Fruit fly (Drosophila melanogaster) whole organism, embryonic: Measurements from ENCODE around the gene CG4020.

Experiments
- Blimp-1 ChIP-seq: fragments of 200-800 bp; sonication (Bioruptor generic); optimal IDR thresholded peaks from 3 replicates; lab custom pipeline; 2018; ENCODE audit warnings: missing biosample characterization, missing genetic modification characterization, mild to moderate bottlenecking, moderate library complexity, missing genetic modification reagents
- CG11085 ChIP-seq: fragments of 200-800 bp; sonication (Bioruptor generic); IDR thresholded peaks from 2 replicates; pipeline ENCODE4 v1.3.6; 2022; ENCODE audit warnings: missing biosample characterization, missing genetic modification characterization
- CG12155 ChIP-seq: fragments of 200-800 bp; sonication (Bioruptor generic); optimal IDR thresholded peaks from 3 replicates; lab custom pipeline; 2016; ENCODE audit warnings: missing biosample characterization, missing genetic modification characterization
- CG12769 ChIP-seq: fragments of 200-800 bp; sonication (Bioruptor generic); optimal IDR thresholded peaks from 2 replicates; lab custom pipeline; 2019; ENCODE audit warnings: missing biosample characterization, mild to moderate bottlenecking, missing genetic modification characterization, moderate library complexity
- CG13123 ChIP-seq: fragments of 200-800 bp; sonication (Bioruptor generic); optimal IDR thresholded peaks from 2 replicates; lab custom pipeline; 2016; ENCODE audit warnings: missing biosample characterization, missing genetic modification characterization
- CG1603 ChIP-seq: fragments of 200-800 bp; sonication (Bioruptor generic); optimal IDR thresholded peaks from 2 replicates; lab custom pipeline; 2019; ENCODE audit warnings: missing biosample characterization, mild to moderate bottlenecking, missing genetic modification characterization, moderate library complexity
- CG16863 ChIP-seq: fragments of 200-800 bp; sonication (Bioruptor generic); optimal IDR thresholded peaks from 3 replicates; lab custom pipeline; 2016; ENCODE audit warnings: missing biosample characterization, missing genetic modification characterization
- CG17385 ChIP-seq: fragments of 200-800 bp; sonication (Bioruptor generic); optimal IDR thresholded peaks from 3 replicates; lab custom pipeline; 2018; ENCODE audit warnings: missing biosample characterization, mild to moderate bottlenecking, missing genetic modification characterization
- CG17568 ChIP-seq: fragments of 200-800 bp; sonication (Bioruptor generic); optimal IDR thresholded peaks from 2 replicates; lab custom pipeline; 2018; ENCODE audit warnings: missing biosample characterization, mild to moderate bottlenecking, missing genetic modification characterization, moderate library complexity
- CG17802 ChIP-seq: fragments of 200-800 bp; sonication (Bioruptor generic); optimal IDR thresholded peaks from 2 replicates; lab custom pipeline; 2018; ENCODE audit warnings: missing biosample characterization, mild to moderate bottlenecking, missing genetic modification characterization, moderate library complexity
- CG2712 ChIP-seq: fragments of 200-800 bp; optimal IDR thresholded peaks from 3 replicates; lab custom pipeline; 2019; ENCODE audit warnings: missing biosample characterization, mild to moderate bottlenecking, missing genetic modification characterization, moderate library complexity
- CG31388 ChIP-seq: fragments of 200-800 bp; sonication (Bioruptor generic); optimal IDR thresholded peaks from 2 replicates; lab custom pipeline; 2016; ENCODE audit warnings: missing biosample characterization, missing genetic modification characterization
- CG33557 ChIP-seq: fragments of 200-800 bp; sonication (Bioruptor generic); optimal IDR thresholded peaks from 2 replicates; lab custom pipeline; 2019; ENCODE audit warnings: missing biosample characterization, mild to moderate bottlenecking, missing genetic modification characterization, moderate library complexity
- CG3726 ChIP-seq: fragments of 200-800 bp; sonication (Bioruptor generic); IDR thresholded peaks from 3 replicates; pipeline ENCODE4, ENCODE4 v1.3.6; 2022; ENCODE audit warnings: missing biosample characterization, missing genetic modification characterization
- CG42726 ChIP-seq: fragments of 200-800 bp; sonication (Bioruptor generic); IDR thresholded peaks from 2 replicates; pipeline ENCODE4 v1.3.6; 2022; ENCODE audit warnings: missing biosample characterization, missing genetic modification characterization; ENCODE audit not compliant: partially characterized antibody
- CG4820 ChIP-seq: fragments of 200-800 bp; sonication (Bioruptor generic); optimal IDR thresholded peaks from 3 replicates; lab custom pipeline; 2016; ENCODE audit warnings: missing biosample characterization, missing genetic modification characterization
- CG6254 ChIP-seq: fragments of 200-800 bp; sonication (Bioruptor generic); optimal IDR thresholded peaks from 3 replicates; lab custom pipeline; 2017; ENCODE audit warnings: mild to moderate bottlenecking, missing biosample characterization, missing genetic modification reagents, missing genetic modification characterization
- CG6683 ChIP-seq: fragments of 200-800 bp; sonication (Bioruptor generic); optimal IDR thresholded peaks from 2 replicates; lab custom pipeline; 2017; ENCODE audit warnings: missing biosample characterization, mild to moderate bottlenecking, missing genetic modification characterization, missing genetic modification reagents
- CG8089 ChIP-seq: fragments of 200-800 bp; sonication (Bioruptor generic); optimal IDR thresholded peaks from 3 replicates; lab custom pipeline; 2016; ENCODE audit warnings: missing biosample characterization, missing genetic modification characterization
- Doc2 ChIP-seq: fragments of 200-800 bp; sonication (Bioruptor generic); IDR thresholded peaks from 2 replicates; pipeline ENCODE4 v1.3.6; 2022; ENCODE audit warnings: missing biosample characterization, missing genetic modification characterization
- Gug ChIP-seq: fragments of 200-800 bp; sonication (Bioruptor generic); IDR thresholded peaks from 4 replicates; pipeline ENCODE4 v1.3.6; 2022; ENCODE audit warnings: missing biosample characterization, missing genetic modification characterization
- Hand ChIP-seq: fragments of 200-800 bp; sonication (Bioruptor generic); optimal IDR thresholded peaks from 2 replicates; lab custom pipeline; 2017; ENCODE audit warnings: mild to moderate bottlenecking, missing biosample characterization, missing genetic modification reagents, missing genetic modification characterization
- HmgZ ChIP-seq: fragments of 200-800 bp; sonication (Bioruptor generic); optimal IDR thresholded peaks from 2 replicates; lab custom pipeline; 2018; ENCODE audit warnings: missing biosample characterization, mild to moderate bottlenecking, missing genetic modification characterization
- Hr39 ChIP-seq: fragments of >200 bp; optimal IDR thresholded peaks from 2 replicates; lab custom pipeline; 2017
- Hsf ChIP-seq: fragments of 200-800 bp; sonication (Bioruptor generic); optimal IDR thresholded peaks from 3 replicates; lab custom pipeline; 2016; ENCODE audit warnings: missing biosample characterization, missing genetic modification characterization
- Lhr ChIP-seq: fragments of 200-800 bp; sonication (Bioruptor generic); optimal IDR thresholded peaks from 3 replicates; lab custom pipeline; 2017; ENCODE audit warnings: mild to moderate bottlenecking, missing biosample characterization, missing genetic modification reagents, missing genetic modification characterization
- Lpt ChIP-seq: fragments of >200 bp; optimal IDR thresholded peaks from 2 replicates; lab custom pipeline; 2018; ENCODE audit warnings: missing biosample characterization, missing genetic modification characterization
- Opbp ChIP-seq: fragments of 200-800 bp; sonication (Bioruptor generic); IDR thresholded peaks from 3 replicates; pipeline ENCODE4 v1.3.6; 2022; ENCODE audit warnings: missing biosample characterization, missing genetic modification characterization; ENCODE audit not compliant: partially characterized antibody
- Side ChIP-seq: fragments of 200-800 bp; sonication (Bioruptor generic); optimal IDR thresholded peaks from 2 replicates; lab custom pipeline; 2016; ENCODE audit warnings: missing biosample characterization, missing genetic modification characterization
- Usf ChIP-seq: fragments of 200-800 bp; sonication (Bioruptor generic); optimal IDR thresholded peaks from 2 replicates; lab custom pipeline; 2017; ENCODE audit warnings: missing genotype, missing biosample characterization, missing genetic modification characterization
- Vsx1 ChIP-seq: fragments of 200-800 bp; sonication (Bioruptor generic); optimal IDR thresholded peaks from 2 replicates; lab custom pipeline; 2017; ENCODE audit warnings: missing biosample characterization, mild to moderate bottlenecking, missing genetic modification characterization, missing genetic modification reagents
- ac ChIP-seq: fragments of 200-800 bp; sonication (Bioruptor generic); optimal IDR thresholded peaks from 3 replicates; lab custom pipeline; 2017; ENCODE audit warnings: missing biosample characterization, mild to moderate bottlenecking, missing genetic modification characterization
- aop ChIP-seq: fragments of 200-800 bp; sonication (Bioruptor generic); IDR thresholded peaks from 2 replicates; pipeline ENCODE4 v1.3.6; 2022; ENCODE audit warnings: missing biosample characterization, missing genetic modification characterization
- bbx ChIP-seq: fragments of 200-800 bp; sonication (Bioruptor generic); IDR thresholded peaks from 2 replicates; pipeline ENCODE4 v1.3.6; 2022; ENCODE audit warnings: missing biosample characterization, missing genetic modification characterization; ENCODE audit not compliant: partially characterized antibody
- br ChIP-seq: fragments of >200 bp; optimal IDR thresholded peaks from 2 replicates; lab custom pipeline; 2017
- corto ChIP-seq: fragments of 200-800 bp; sonication (Bioruptor generic); optimal IDR thresholded peaks from 2 replicates; lab custom pipeline; 2016; ENCODE audit warnings: missing biosample characterization, mild to moderate bottlenecking, missing genetic modification characterization, moderate library complexity
- da ChIP-seq: fragments of 200-800 bp; sonication (Bioruptor generic); optimal IDR thresholded peaks from 2 replicates; lab custom pipeline; 2016; ENCODE audit warnings: missing biosample characterization, missing genetic modification characterization
- dpn ChIP-seq, 2 experiments: fragments of 200-800 bp; sonication (Bioruptor generic); optimal IDR thresholded peaks; 3 replicates each; lab custom pipeline; 2016; ENCODE audit warnings: missing biosample characterization in 2 of 2, missing genetic modification characterization in 2 of 2
- gsb-n ChIP-seq: fragments of 200-800 bp; sonication (Bioruptor generic); optimal IDR thresholded peaks from 3 replicates; lab custom pipeline; 2018; ENCODE audit warnings: missing biosample characterization, mild to moderate bottlenecking, missing genetic modification characterization
- nmo ChIP-seq: fragments of 200-800 bp; sonication (Bioruptor generic); optimal IDR thresholded peaks from 2 replicates; lab custom pipeline; 2018; ENCODE audit warnings: missing biosample characterization, mild to moderate bottlenecking, missing genetic modification characterization, moderate library complexity
- pnt ChIP-seq: fragments of 200-800 bp; sonication (Bioruptor generic); optimal IDR thresholded peaks from 3 replicates; lab custom pipeline; 2016; ENCODE audit warnings: missing biosample characterization, missing genetic modification characterization
- row ChIP-seq: fragments of 200-800 bp; sonication (Bioruptor generic); IDR thresholded peaks from 3 replicates; pipeline ENCODE4 v1.3.6; 2022; ENCODE audit warnings: missing biosample characterization, missing genetic modification characterization
- sc ChIP-seq, 3 experiments: fragments of >200 bp in 2 of 3; fragments of 200-800 bp in 1 of 3; sonication (Bioruptor generic) in 1 of 3; optimal IDR thresholded peaks; 2 replicates in 2 of 3; 3 replicates in 1 of 3; lab custom pipeline; 2017; ENCODE audit warnings: mild to moderate bottlenecking in 1 of 3, missing biosample characterization in 1 of 3, missing genetic modification characterization in 1 of 3, missing genetic modification reagents in 1 of 3
- sr ChIP-seq: fragments of 200-800 bp; sonication (Bioruptor generic); IDR thresholded peaks from 3 replicates; pipeline ENCODE4 v1.3.6; 2022; ENCODE audit warnings: missing biosample characterization, missing genetic modification characterization
- tgo ChIP-seq: fragments of 200-800 bp; sonication (Bioruptor generic); IDR thresholded peaks from 3 replicates; pipeline ENCODE4 v1.3.6; 2022; ENCODE audit warnings: missing biosample characterization, missing genetic modification characterization
- trh ChIP-seq: fragments of 200-800 bp; sonication (Bioruptor generic); optimal IDR thresholded peaks from 2 replicates; lab custom pipeline; 2016; ENCODE audit warnings: missing biosample characterization, missing genetic modification characterization
- ttk ChIP-seq: fragments of 200-800 bp; sonication (Bioruptor generic); IDR thresholded peaks from 2 replicates; pipeline ENCODE4 v2.1.2; 2022; ENCODE audit warnings: missing biosample characterization, missing genetic modification characterization
- wdn ChIP-seq: fragments of 200-800 bp; sonication (Bioruptor generic); IDR thresholded peaks from 2 replicates; pipeline ENCODE4 v1.3.6; 2022; ENCODE audit warnings: missing biosample characterization, missing genetic modification characterization

Gene CG4020

DNA sequence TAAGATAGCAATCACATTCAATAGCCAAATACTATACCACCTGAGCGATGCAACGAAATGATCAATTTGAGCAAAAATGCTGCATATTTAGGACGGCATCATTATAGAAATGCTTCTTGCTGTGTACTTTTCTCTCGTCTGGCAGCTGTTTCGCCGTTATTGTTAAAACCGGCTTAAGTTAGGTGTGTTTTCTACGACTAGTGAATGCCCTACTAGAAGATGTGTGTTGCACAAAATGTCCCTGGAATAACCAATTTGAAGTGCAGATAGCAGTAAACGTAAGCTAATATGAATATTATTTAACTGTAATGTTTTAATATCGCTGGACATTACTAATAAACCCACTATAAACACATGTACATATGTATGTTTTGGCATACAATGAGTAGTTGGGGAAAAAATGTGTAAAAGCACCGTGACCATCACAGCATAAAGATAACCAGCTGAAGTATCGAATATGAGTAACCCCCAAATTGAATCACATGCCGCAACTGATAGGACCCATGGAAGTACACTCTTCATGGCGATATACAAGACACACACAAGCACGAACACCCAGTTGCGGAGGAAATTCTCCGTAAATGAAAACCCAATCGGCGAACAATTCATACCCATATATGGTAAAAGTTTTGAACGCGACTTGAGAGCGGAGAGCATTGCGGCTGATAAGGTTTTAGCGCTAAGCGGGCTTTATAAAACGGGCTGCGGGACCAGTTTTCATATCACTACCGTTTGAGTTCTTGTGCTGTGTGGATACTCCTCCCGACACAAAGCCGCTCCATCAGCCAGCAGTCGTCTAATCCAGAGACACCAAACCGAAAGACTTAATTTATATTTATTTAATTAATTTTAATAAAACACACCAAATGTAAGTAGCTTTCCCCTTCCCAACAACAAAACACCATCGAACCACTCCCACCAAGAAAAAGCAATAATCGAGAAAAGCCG, 5.1 kb upstream of the CG4020 start, which contains the start of gene Act5C (continued):
- no peak for TF ChIP-seq Hr39 (lab: Kevin White, UChicago)
- peak; percentile 73 for TF ChIP-seq trh (GFP tag; lab: Kevin White, UChicago)
- TF ChIP-seq Hand (GFP tag; lab: Kevin White, UChicago), result peak; percentile 78
- no peak for TF ChIP-seq corto (GFP tag; lab: Kevin White, UChicago)
- TF ChIP-seq Gug (GFP tag; lab: Robert Waterston, UW), result peak; percentile 89
- peak; percentile 86 for TF ChIP-seq Usf (GFP tag; lab: Kevin White, UChicago)
- peak; percentile 81 for TF ChIP-seq Vsx1 (GFP tag; lab: Kevin White, UChicago)
- peak; percentile 96 for TF ChIP-seq Side (GFP tag; lab: Kevin White, UChicago)
- peak; percentile 89 for TF ChIP-seq tgo (GFP tag; lab: Robert Waterston, UW)
- peak; percentile 74 for TF ChIP-seq aop
- peak; percentile 89 for TF ChIP-seq CG6254 (GFP tag; lab: Kevin White, UChicago)
- peak; percentile 95 for TF ChIP-seq pnt (GFP tag; lab: Kevin White, UChicago)
- peak; percentile 56 for TF ChIP-seq bbx
- peak; percentile 70 for TF ChIP-seq Lhr
- TF ChIP-seq br, result no peak
- TF ChIP-seq CG33557 (GFP tag; lab: Kevin White, UChicago), result peak; percentile 91
- TF ChIP-seq dpn (GFP tag; optimal IDR thresholded peaks at IDR 0.05; lab: Kevin White, UChicago), result peak; percentile 92 to 97
- peak; percentile 90 for TF ChIP-seq ttk (GFP tag; lab: Robert Waterston, UW)
- peak; percentile 88 for TF ChIP-seq da (GFP tag; lab: Kevin White, UChicago)
- peak; percentile 95 for TF ChIP-seq gsb-n (tag; lab: Kevin White, UChicago)
- TF ChIP-seq CG3726 (GFP tag; lab: Robert Waterston, UW), result peak; percentile 96
- peak; percentile 90 for TF ChIP-seq HmgZ
- peak; percentile 88 for TF ChIP-seq CG17802
- no peak for TF ChIP-seq Opbp (GFP tag; lab: Robert Waterston, UW)
- TF ChIP-seq wdn (GFP tag; lab: Robert Waterston, UW), result peak; percentile 88
- peak; percentile 83; the same call in 2 of the 3 replicates for TF ChIP-seq sr (GFP tag; lab: Robert Waterston, UW)
- TF ChIP-seq ac (GFP tag; lab: Kevin White, UChicago), result peak; percentile 96
- TF ChIP-seq sc (optimal IDR thresholded peaks at IDR 0.05; lab: Kevin White, UChicago), result no peak
- peak; percentile 84 for TF ChIP-seq sc (GFP tag; optimal IDR thresholded peaks at IDR 0.05; lab: Kevin White, UChicago)
- peak; percentile 83 for TF ChIP-seq CG6683
- TF ChIP-seq nmo (GFP tag; lab: Kevin White, UChicago), result peak; percentile 95
- TF ChIP-seq CG17568 (GFP tag; lab: Kevin White, UChicago), result peak; percentile 87
- peak; percentile 92 for TF ChIP-seq CG4820 (GFP tag; lab: Kevin White, UChicago)
- peak; percentile 93 for TF ChIP-seq CG8089 (GFP tag; lab: Kevin White, UChicago)
- peak; percentile 95 for TF ChIP-seq Hsf
- peak; percentile 95 for TF ChIP-seq row (GFP tag; lab: Robert Waterston, UW)
- peak; percentile 90 for TF ChIP-seq CG17385 (GFP tag; lab: Kevin White, UChicago)
- peak; percentile 98 for TF ChIP-seq CG12769 (tag; lab: Kevin White, UChicago)
- TF ChIP-seq CG31388, result peak; percentile 74
- peak; percentile 87 for TF ChIP-seq CG13123 (GFP tag; lab: Kevin White, UChicago)
- no peak for TF ChIP-seq Doc2
- peak; percentile 89 for TF ChIP-seq CG12155 (GFP tag; lab: Kevin White, UChicago)
- TF ChIP-seq CG11085 (GFP tag; lab: Robert Waterston, UW), result peak; percentile 78
- TF ChIP-seq CG1603, result peak; percentile 98
- peak; percentile 89 for TF ChIP-seq Blimp-1 (GFP tag; lab: Kevin White, UChicago)
- TF ChIP-seq Lpt (GFP tag; lab: Kevin White, UChicago), result no peak
- TF ChIP-seq CG2712, result peak; percentile 96
- 0 out of 2 replicates have a peak, but pooled peaks have one; percentile 46 for TF ChIP-seq CG42726 (GFP tag; lab: Robert Waterston, UW)
- TF ChIP-seq CG16863 (GFP tag; lab: Kevin White, UChicago), result peak; percentile 95
